Worm (Caenorhabditis elegans) whole organism, L3 larva: ENCODE results near the gene R03D7.2.

ENCODE experiments used
- R02D3.7 ChIP-seq: fragments of 150-350 bp; optimal IDR thresholded peaks from 2 replicates; lab custom pipeline; 2014; ENCODE audit warnings: missing biosample characterization, missing genetic modification characterization
- ama-1 ChIP-seq: fragments of 150-350 bp; optimal IDR thresholded peaks from 2 replicates; lab custom pipeline; 2018
- ceh-28 ChIP-seq: fragments of 150-350 bp; optimal IDR thresholded peaks from 2 replicates; lab custom pipeline; 2014; ENCODE audit warnings: missing biosample characterization, missing genetic modification reagents, missing genetic modification characterization
- egl-5 ChIP-seq: fragments of 150-350 bp; optimal IDR thresholded peaks from 2 replicates; lab custom pipeline; 2017; ENCODE audit warnings: missing biosample characterization, missing genetic modification reagents, missing genetic modification characterization, inconsistent platforms
- elt-1 ChIP-seq: fragments of 150-350 bp; optimal IDR thresholded peaks from 2 replicates; lab custom pipeline; 2014; ENCODE audit warnings: missing biosample characterization, missing genetic modification characterization
- elt-3 ChIP-seq, 3 experiments: fragments of 150-350 bp in 1 of 3; sonication (generic microtip) in 2 of 3; optimal IDR thresholded peaks; 2 replicates in 2 of 3; 4 replicates in 1 of 3; lab custom pipeline; 2014 to 2017; ENCODE audit warnings: missing biosample characterization in 3 of 3, missing genetic modification characterization in 3 of 3
- eor-1 ChIP-seq, 2 experiments: fragments of 150-350 bp; optimal IDR thresholded peaks; 2 replicates each; lab custom pipeline; 2014 to 2018; ENCODE audit warnings: missing biosample characterization in 2 of 2, missing genetic modification characterization in 2 of 2
- fkh-10 ChIP-seq: sonication (generic microtip); optimal IDR thresholded peaks from 2 replicates; lab custom pipeline; 2017; ENCODE audit warnings: missing biosample characterization, missing genetic modification reagents, missing genetic modification characterization
- lsy-12 ChIP-seq: sonication (generic microtip); optimal IDR thresholded peaks from 2 replicates; lab custom pipeline; 2016; ENCODE audit warnings: mild to moderate bottlenecking, missing genetic modification characterization, missing compliant biosample characterization
- nhr-11 ChIP-seq: fragments of 150-350 bp; optimal IDR thresholded peaks from 2 replicates; lab custom pipeline; 2014; ENCODE audit warnings: missing biosample characterization, missing genetic modification characterization
- nhr-23 ChIP-seq: fragments of 150-350 bp; optimal IDR thresholded peaks from 2 replicates; lab custom pipeline; 2014; ENCODE audit warnings: missing biosample characterization, missing genetic modification reagents, missing genetic modification characterization
- sea-2 ChIP-seq: fragments of 150-350 bp; sonication (generic microtip); optimal IDR thresholded peaks from 4 replicates; lab custom pipeline; 2014; ENCODE audit warnings: missing biosample characterization, missing genetic modification reagents, missing genetic modification characterization
- zag-1 ChIP-seq: fragments of 150-350 bp; optimal IDR thresholded peaks from 2 replicates; lab custom pipeline; 2014; ENCODE audit warnings: missing biosample characterization, missing genetic modification characterization
- ztf-11 ChIP-seq: fragments of 150-350 bp; optimal IDR thresholded peaks from 2 replicates; lab custom pipeline; 2014; ENCODE audit warnings: missing biosample characterization, missing genetic modification characterization

DNA sequence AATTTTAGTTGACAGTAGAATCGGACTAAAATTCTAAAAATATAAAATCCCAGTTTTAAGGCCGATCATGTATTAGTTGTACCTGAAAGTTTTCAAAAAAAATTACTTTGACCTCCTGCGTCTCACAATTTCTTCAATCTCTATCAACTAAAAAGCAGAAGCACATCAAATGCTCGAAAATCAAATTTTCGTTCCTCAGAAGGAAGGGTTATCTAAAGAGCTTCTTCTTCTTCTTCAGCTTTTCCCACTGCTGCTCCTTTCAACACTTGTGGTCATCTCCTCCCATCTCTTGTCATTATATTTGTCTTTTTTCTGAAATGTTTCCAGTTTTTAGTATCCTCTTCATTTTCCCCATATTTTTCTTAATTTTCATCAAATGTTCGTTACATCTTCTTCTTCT is 29.8 kb upstream of the R03D7.2 start:
- TF ChIP-seq nhr-23 (tag; lab: Kevin White, UChicago) (no peak), elt-3 (tag; optimal IDR thresholded peaks at IDR 0.05; lab: Kevin White, UChicago) (no peak), ama-1 (lab: Kevin White, UChicago) (no peak), sea-2 (no peak), egl-5 (tag; lab: Kevin White, UChicago) (no peak), ceh-28 (tag; lab: Kevin White, UChicago) (no peak), lsy-12 (tag; lab: Kevin White, UChicago) (no peak), R02D3.7 (no peak), fkh-10 (GFP tag; lab: Kevin White, UChicago) (no peak), ztf-11 (tag; lab: Kevin White, UChicago) (no peak), nhr-11 (tag; lab: Kevin White, UChicago) (no peak), eor-1 (tag; optimal IDR thresholded peaks at IDR 0.05; lab: Kevin White, UChicago) (no peak), elt-1 (tag; lab: Kevin White, UChicago) (no peak), zag-1 (tag; lab: Kevin White, UChicago) (no peak)
